In the genomic region with DNA sequence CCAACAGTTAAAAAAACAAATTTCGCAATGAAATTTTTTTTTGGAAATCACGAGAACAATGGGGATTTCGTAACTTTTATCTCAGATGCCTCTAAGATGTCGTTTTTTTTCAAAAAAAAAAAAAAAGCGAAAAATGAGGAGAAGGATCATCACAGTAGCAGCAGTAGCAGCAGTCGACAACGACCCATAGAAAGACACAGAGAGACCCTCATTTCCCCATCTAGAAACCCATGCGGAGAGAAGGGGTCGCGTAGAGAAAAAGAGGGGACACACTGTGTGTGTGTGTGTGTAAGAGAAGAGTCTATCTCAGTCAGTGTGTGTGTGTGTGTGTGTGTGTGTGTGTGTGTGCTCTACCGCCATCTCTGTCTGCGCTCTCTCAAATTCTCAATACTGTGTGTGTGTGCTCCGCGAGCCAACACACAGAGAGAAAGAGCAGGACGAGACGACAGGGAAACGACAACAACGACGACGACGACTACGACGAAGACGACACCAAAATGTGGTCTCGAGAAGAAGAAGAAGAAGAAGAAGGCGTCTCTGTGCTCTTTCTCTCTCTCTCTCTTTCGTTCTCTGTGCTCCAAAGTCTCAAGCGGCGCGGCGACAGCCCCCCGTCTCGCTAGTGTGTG, we compare ENCODE assay signal across 3 worm cellular contexts.
A peak's percentile ranks its signal among the peaks of the same experiment; 100 is the strongest.
TF ChIP-seq lines count a peak whose summit lies in the region.

No protein-coding gene starts in this region.

TF ChIP-seq in whole organism, L1 larva, 84 proteins besides CTCF, POLR2A, EP300 and RAD21 (continued from another document and continues in another):
- TF ChIP-seq mdl-1 (tag; optimal IDR thresholded peaks at IDR 0.05; lab: Kevin White, UChicago): peak in 1 of 2 experiments; percentile 60
- TF ChIP-seq mep-1 (tag; optimal IDR thresholded peaks at IDR 0.05; lab: Kevin White, UChicago): peak; percentile 16
- no peak for TF ChIP-seq unc-98 (GFP tag; IDR thresholded peaks at IDR 0.05; lab: Robert Waterston, UW)
- TF ChIP-seq lin-35 (GFP tag; optimal IDR thresholded peaks at IDR 0.05; lab: Kevin White, UChicago): peak; percentile 24 to 75
- TF ChIP-seq hpl-2 (GFP tag; optimal IDR thresholded peaks at IDR 0.05; lab: Kevin White, UChicago): no peak
- no peak for TF ChIP-seq tlp-1 (tag; optimal IDR thresholded peaks at IDR 0.05; lab: Kevin White, UChicago)
- TF ChIP-seq rnt-1 (tag; optimal IDR thresholded peaks at IDR 0.05; lab: Kevin White, UChicago): peak; percentile 81
- TF ChIP-seq aha-1 (tag; optimal IDR thresholded peaks at IDR 0.05; lab: Kevin White, UChicago): no peak
- peak; percentile 61 to 68 for TF ChIP-seq efl-1 (optimal IDR thresholded peaks at IDR 0.05; lab: Kevin White, UChicago)
- TF ChIP-seq efl-1 (GFP tag; optimal IDR thresholded peaks at IDR 0.05 in 1 of 2; lab: Kevin White, UChicago): peak; percentile 16 to 87
- TF ChIP-seq snpc-4 (tag; optimal IDR thresholded peaks at IDR 0.05; lab: Kevin White, UChicago): no peak
- no peak for TF ChIP-seq fkh-4 (tag; optimal IDR thresholded peaks at IDR 0.05; lab: Kevin White, UChicago; ENCODE audit: borderline replicate concordance)
- TF ChIP-seq nhr-20 (tag; optimal IDR thresholded peaks at IDR 0.05; lab: Kevin White, UChicago): peak; percentile 77
- no peak for TF ChIP-seq vab-15 (tag; optimal IDR thresholded peaks at IDR 0.05; lab: Kevin White, UChicago)
- no peak for TF ChIP-seq aly-2 (tag; optimal IDR thresholded peaks at IDR 0.05; lab: Kevin White, UChicago)
- no peak for TF ChIP-seq grh-1 (GFP tag; IDR thresholded peaks at IDR 0.05; lab: Robert Waterston, UW)
- TF ChIP-seq pqm-1 (tag; optimal IDR thresholded peaks at IDR 0.05; lab: Kevin White, UChicago): no peak
- TF ChIP-seq pax-3 (tag; optimal IDR thresholded peaks at IDR 0.05; lab: Kevin White, UChicago): peak; percentile 58
- no peak for TF ChIP-seq ceh-8 (GFP tag; optimal IDR thresholded peaks at IDR 0.05; lab: Kevin White, UChicago)
- peak; percentile 95 for TF ChIP-seq lin-14 (GFP tag; optimal IDR thresholded peaks at IDR 0.05; lab: Kevin White, UChicago)
- TF ChIP-seq jun-1 (tag; optimal IDR thresholded peaks at IDR 0.05; lab: Kevin White, UChicago): peak; percentile 76
- TF ChIP-seq nhr-19 (GFP tag; conservative IDR thresholded peaks at IDR 0.05; lab: Robert Waterston, UW): peak; percentile 70
- TF ChIP-seq ceh-63 (GFP tag; optimal IDR thresholded peaks at IDR 0.05; lab: Kevin White, UChicago): no peak
- no peak for TF ChIP-seq hlh-4 (tag; optimal IDR thresholded peaks at IDR 0.05; lab: Kevin White, UChicago)
- peak; percentile 2 for TF ChIP-seq nhr-90 (tag; optimal IDR thresholded peaks at IDR 0.05; lab: Kevin White, UChicago; ENCODE audit: poor library complexity)
- TF ChIP-seq snu-23 (GFP tag; optimal IDR thresholded peaks at IDR 0.05; lab: Kevin White, UChicago): peak; percentile 75
- TF ChIP-seq lin-13 (GFP tag; optimal IDR thresholded peaks at IDR 0.05; lab: Kevin White, UChicago): peak; percentile 24
- TF ChIP-seq irx-1 (tag; optimal IDR thresholded peaks at IDR 0.05; lab: Kevin White, UChicago): peak; percentile 62
- peak; percentile 33 for TF ChIP-seq nhr-77 (tag; optimal IDR thresholded peaks at IDR 0.05; lab: Kevin White, UChicago)
- TF ChIP-seq nhr-84 (tag; optimal IDR thresholded peaks at IDR 0.05; lab: Kevin White, UChicago): no peak
- peak; percentile 80 for TF ChIP-seq unc-86 (tag; optimal IDR thresholded peaks at IDR 0.05; lab: Kevin White, UChicago)
- TF ChIP-seq xbp-1 (tag; optimal IDR thresholded peaks at IDR 0.05; lab: Kevin White, UChicago): peak; percentile 47
- peak; percentile 33 for TF ChIP-seq zip-4 (GFP tag; optimal IDR thresholded peaks at IDR 0.05; lab: Kevin White, UChicago)
- no peak for TF ChIP-seq ets-5 (GFP tag; IDR thresholded peaks at IDR 0.05; lab: Robert Waterston, UW)
- TF ChIP-seq ces-1 (GFP tag; optimal IDR thresholded peaks at IDR 0.05; lab: Kevin White, UChicago): no peak
- no peak for TF ChIP-seq C34B4.2 (tag; optimal IDR thresholded peaks at IDR 0.05; lab: Kevin White, UChicago)
- peak; percentile 19 for TF ChIP-seq sup-37 (GFP tag; optimal IDR thresholded peaks at IDR 0.05; lab: Kevin White, UChicago)
- peak; percentile 62 for TF ChIP-seq isw-1 (GFP tag; IDR thresholded peaks at IDR 0.05; lab: Robert Waterston, UW)
- no peak for TF ChIP-seq lir-3 (tag; optimal IDR thresholded peaks at IDR 0.05; lab: Kevin White, UChicago; ENCODE audit: poor library complexity)
- peak; percentile 81 for TF ChIP-seq fkh-10 (GFP tag; optimal IDR thresholded peaks at IDR 0.05; lab: Kevin White, UChicago)
- TF ChIP-seq F16B12.6 (tag; optimal IDR thresholded peaks at IDR 0.05; lab: Kevin White, UChicago): peak; percentile 9
- TF ChIP-seq C04F5.9 (tag; optimal IDR thresholded peaks at IDR 0.05; lab: Kevin White, UChicago): no peak

TF ChIP-seq in whole organism, L3 larva, 47 proteins besides CTCF, POLR2A, EP300 and RAD21 (continued from another document):
- peak; percentile 54 for TF ChIP-seq pha-4 (tag; optimal IDR thresholded peaks at IDR 0.05; lab: Kevin White, UChicago)
- TF ChIP-seq egl-5 (tag; optimal IDR thresholded peaks at IDR 0.05; lab: Kevin White, UChicago): no peak
- TF ChIP-seq nhr-28 (tag; optimal IDR thresholded peaks at IDR 0.05; lab: Kevin White, UChicago): no peak
- TF ChIP-seq ztf-11 (tag; optimal IDR thresholded peaks at IDR 0.05; lab: Kevin White, UChicago): no peak
- no peak for TF ChIP-seq eor-1 (tag; optimal IDR thresholded peaks at IDR 0.05; lab: Kevin White, UChicago)
- no peak for TF ChIP-seq fos-1 (tag; optimal IDR thresholded peaks at IDR 0.05; lab: Kevin White, UChicago)
- peak; percentile 63 for TF ChIP-seq unc-62 (GFP tag; optimal IDR thresholded peaks at IDR 0.05; lab: Kevin White, UChicago)
- TF ChIP-seq mml-1 (tag; optimal IDR thresholded peaks at IDR 0.05; lab: Kevin White, UChicago): no peak
- TF ChIP-seq nhr-76 (tag; optimal IDR thresholded peaks at IDR 0.05; lab: Kevin White, UChicago): no peak
- TF ChIP-seq lin-39 (tag; optimal IDR thresholded peaks at IDR 0.05; lab: Kevin White, UChicago): peak; percentile 71
- TF ChIP-seq nhr-12 (tag; optimal IDR thresholded peaks at IDR 0.05; lab: Kevin White, UChicago): no peak
- peak; percentile 5 for TF ChIP-seq skn-1 (tag; optimal IDR thresholded peaks at IDR 0.05; lab: Kevin White, UChicago)
- no peak for TF ChIP-seq fkh-2 (tag; optimal IDR thresholded peaks at IDR 0.05; lab: Kevin White, UChicago)
- no peak for TF ChIP-seq ceh-82 (tag; optimal IDR thresholded peaks at IDR 0.05; lab: Kevin White, UChicago)
- peak; percentile 66 for TF ChIP-seq elt-2 (tag; optimal IDR thresholded peaks at IDR 0.05; lab: Kevin White, UChicago)
- TF ChIP-seq pqm-1 (tag; optimal IDR thresholded peaks at IDR 0.05; lab: Kevin White, UChicago): peak; percentile 31
- peak; percentile 65 for TF ChIP-seq jun-1 (tag; optimal IDR thresholded peaks at IDR 0.05; lab: Kevin White, UChicago)
- TF ChIP-seq nfya-1 (tag; optimal IDR thresholded peaks at IDR 0.05; lab: Kevin White, UChicago; ENCODE audit: insufficient read depth): peak; percentile 65
- TF ChIP-seq ceh-28 (tag; optimal IDR thresholded peaks at IDR 0.05; lab: Kevin White, UChicago): peak; percentile 5
- no peak for TF ChIP-seq zag-1 (tag; optimal IDR thresholded peaks at IDR 0.05; lab: Kevin White, UChicago)
- TF ChIP-seq nhr-77 (tag; optimal IDR thresholded peaks at IDR 0.05; lab: Kevin White, UChicago): no peak
- no peak for TF ChIP-seq nhr-25 (tag; optimal IDR thresholded peaks at IDR 0.05; lab: Kevin White, UChicago)
- TF ChIP-seq nhr-11 (tag; optimal IDR thresholded peaks at IDR 0.05; lab: Kevin White, UChicago): peak; percentile 75
- TF ChIP-seq lin-15B (tag; optimal IDR thresholded peaks at IDR 0.05; lab: Kevin White, UChicago): peak; percentile 61
- peak; percentile 31 for TF ChIP-seq sea-2 (GFP tag; optimal IDR thresholded peaks at IDR 0.05; lab: Kevin White, UChicago)

TF ChIP-seq in whole organism, young adult, 124 proteins besides CTCF, POLR2A, EP300 and RAD21 (continued from another document):
- TF ChIP-seq ztf-26 (tag; optimal IDR thresholded peaks at IDR 0.05; lab: Kevin White, UChicago): peak; percentile 64
- no peak for TF ChIP-seq ama-1 (optimal IDR thresholded peaks at IDR 0.05; lab: Kevin White, UChicago)
- peak in 1 of 2 experiments; percentile 4 for TF ChIP-seq ama-1 (GFP tag; optimal IDR thresholded peaks at IDR 0.05; lab: Kevin White, UChicago)
- no peak for TF ChIP-seq pbrm-1 (GFP tag; IDR thresholded peaks at IDR 0.05; lab: Robert Waterston, UW)
- no peak for TF ChIP-seq egl-18 (GFP tag; IDR thresholded peaks at IDR 0.05; lab: Robert Waterston, UW)
- TF ChIP-seq lag-1 (GFP tag; IDR thresholded peaks at IDR 0.05; lab: Robert Waterston, UW): no peak
- peak; percentile 48; the same call in 1 of the 2 replicates for TF ChIP-seq nfyb-1 (GFP tag; IDR thresholded peaks at IDR 0.05; lab: Robert Waterston, UW)
- TF ChIP-seq die-1 (tag; optimal IDR thresholded peaks at IDR 0.05; lab: Kevin White, UChicago): peak; percentile 20
- peak; percentile 76; the same call in 1 of the 2 replicates for TF ChIP-seq lir-1 (GFP tag; conservative IDR thresholded peaks at IDR 0.05; lab: Robert Waterston, UW)
- TF ChIP-seq B0035.1 (tag; optimal IDR thresholded peaks at IDR 0.05; lab: Kevin White, UChicago): no peak
- peak; percentile 8 for TF ChIP-seq nhr-90 (tag; optimal IDR thresholded peaks at IDR 0.05; lab: Kevin White, UChicago)
- TF ChIP-seq lin-26 (GFP tag; IDR thresholded peaks at IDR 0.05; lab: Robert Waterston, UW): peak; percentile 92
- TF ChIP-seq K11D2.4 (GFP tag; IDR thresholded peaks at IDR 0.05; lab: Robert Waterston, UW): 0 out of 2 replicates have a peak, but pooled peaks have one; percentile 43
- no peak for TF ChIP-seq F57A8.1 (GFP tag; optimal IDR thresholded peaks at IDR 0.05; lab: Kevin White, UChicago)
- no peak for TF ChIP-seq unc-130 (GFP tag; optimal IDR thresholded peaks at IDR 0.05; lab: Kevin White, UChicago)
- peak; percentile 49 for TF ChIP-seq zfh-2 (GFP tag; conservative IDR thresholded peaks at IDR 0.05; lab: Robert Waterston, UW)
- TF ChIP-seq Y53G8AR.9 (GFP tag; conservative IDR thresholded peaks at IDR 0.05; lab: Robert Waterston, UW): 0 out of 2 replicates have a peak, but pooled peaks have one; percentile 26
- peak; percentile 37 for TF ChIP-seq tbp1 (GFP tag; optimal IDR thresholded peaks at IDR 0.05; lab: Kevin White, UChicago)
- TF ChIP-seq let-607 (tag; optimal IDR thresholded peaks at IDR 0.05; lab: Kevin White, UChicago): peak in 1 of 2 experiments; percentile 22
- TF ChIP-seq C17E4.6 (GFP tag; IDR thresholded peaks at IDR 0.05; lab: Robert Waterston, UW): no peak
- TF ChIP-seq F23B12.7 (tag; optimal IDR thresholded peaks at IDR 0.05; lab: Kevin White, UChicago; ENCODE audit: insufficient read depth): no peak
- TF ChIP-seq snpc-1.1 (tag; optimal IDR thresholded peaks at IDR 0.05; lab: Kevin White, UChicago; ENCODE audit: insufficient read depth): no peak
- TF ChIP-seq lin-40 (tag; optimal IDR thresholded peaks at IDR 0.05; lab: Kevin White, UChicago): peak; percentile 72
